Fruit fly (Drosophila melanogaster) whole organism: Measurements from ENCODE around the gene Osi3.

Source experiments
- CG8478 ChIP-seq: fragments of >200 bp; optimal IDR thresholded peaks from 2 replicates; lab custom pipeline; 2018; ENCODE audit warnings: inconsistent platforms
- Dll ChIP-seq: fragments of >200 bp; optimal IDR thresholded peaks from 2 replicates; lab custom pipeline; 2017
- EcR ChIP-seq, 2 experiments: fragments of >200 bp; optimal IDR thresholded peaks; 2 replicates each; lab custom pipeline; 2017; ENCODE audit warnings: missing biosample characterization in 2 of 2, missing genetic modification characterization in 2 of 2, missing genetic modification reagents in 2 of 2
- pan ChIP-seq: fragments of >200 bp; optimal IDR thresholded peaks from 2 replicates; lab custom pipeline; 2017
- psq ChIP-seq: fragments of >200 bp; optimal IDR thresholded peaks from 2 replicates; lab custom pipeline; 2017
- usp ChIP-seq: fragments of >200 bp; optimal IDR thresholded peaks from 2 replicates; lab custom pipeline; 2017; ENCODE audit warnings: missing biosample characterization, missing genetic modification characterization, mixed read lengths

DNA sequence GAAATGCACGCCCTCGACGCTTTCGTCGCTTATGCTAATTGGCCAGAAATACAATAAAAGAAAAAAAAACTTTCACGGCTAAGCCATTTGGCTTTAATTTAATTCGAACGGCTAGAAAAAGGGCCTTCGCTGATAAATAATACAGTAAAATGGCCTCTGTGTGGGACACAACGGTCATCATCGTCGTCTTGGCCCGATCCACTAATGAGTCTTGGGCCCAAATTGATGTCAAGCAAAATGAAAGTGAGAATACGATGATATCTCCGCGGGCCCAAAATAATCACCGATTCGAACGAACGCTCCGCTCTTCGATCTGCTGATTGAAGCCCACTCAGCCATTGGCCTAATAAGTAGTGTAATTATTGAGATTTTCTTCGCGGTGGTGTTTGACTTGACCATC is 15.8 kb downstream of the Osi3 start:
- no peak for TF ChIP-seq usp
- TF ChIP-seq psq: no peak
- TF ChIP-seq Dll (lab: Kevin White, UChicago): no peak
- no peak for TF ChIP-seq CG8478 (lab: Kevin White, UChicago)
- TF ChIP-seq pan (lab: Kevin White, UChicago): no peak
- no peak for TF ChIP-seq EcR (GFP tag; optimal IDR thresholded peaks at IDR 0.05; lab: Kevin White, UChicago)
